Worm (Caenorhabditis elegans): ENCODE results near the gene C33H5.2.

DNA sequence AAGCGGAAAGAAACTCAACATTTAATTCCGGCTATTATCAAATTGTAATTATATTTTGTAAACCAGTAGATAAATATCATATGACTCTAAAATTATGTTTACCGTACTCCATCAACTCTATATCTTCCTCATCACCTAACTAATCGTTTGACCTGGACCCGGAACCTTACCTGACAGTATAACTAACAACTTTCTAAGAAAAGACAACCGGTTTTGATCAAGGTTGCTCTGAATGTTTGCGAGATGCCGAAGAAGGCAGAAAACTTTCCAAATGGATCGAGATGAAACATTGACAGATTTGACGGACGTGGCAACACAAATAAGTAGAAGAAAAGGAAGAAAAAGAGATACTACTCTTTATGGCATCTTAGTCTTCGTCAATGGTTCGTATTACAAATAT lies 19.8 kb downstream of the C33H5.2 start:
- TF ChIP-seq nhr-28 (tag; optimal IDR thresholded peaks at IDR 0.05) (no peak), tbx-8 (GFP tag; optimal IDR thresholded peaks at IDR 0.05) (no peak)
